Worm (Caenorhabditis elegans) whole organism, L1 larva: Measurements from ENCODE around the gene spig-7.
A peak's percentile ranks its signal among the peaks of the same experiment; 100 is the strongest.

ENCODE experiments used
- C04F5.9 ChIP-seq: sonication (generic microtip); optimal IDR thresholded peaks from 2 replicates; lab custom pipeline; 2016; ENCODE audit warnings: missing genetic modification characterization, missing compliant biosample characterization
- Y116A8C.19 ChIP-seq: sonication (generic microtip); optimal IDR thresholded peaks from 2 replicates; lab custom pipeline; 2016; ENCODE audit warnings: missing compliant biosample characterization, missing genetic modification characterization, borderline replicate concordance
- aly-2 ChIP-seq: fragments of 150-350 bp; optimal IDR thresholded peaks from 2 replicates; lab custom pipeline; 2014; ENCODE audit warnings: missing biosample characterization, missing genetic modification characterization
- ama-1 ChIP-seq: fragments of 150-350 bp; optimal IDR thresholded peaks from 2 replicates; lab custom pipeline; 2014
- blmp-1 ChIP-seq: fragments of 150-350 bp; optimal IDR thresholded peaks from 2 replicates; lab custom pipeline; 2014; ENCODE audit warnings: missing biosample characterization, missing genetic modification characterization
- ceh-8 ChIP-seq: fragments of 200-800 bp; sonication (Bioruptor generic); optimal IDR thresholded peaks from 2 replicates; lab custom pipeline; 2018; ENCODE audit warnings: mild to moderate bottlenecking, missing genetic modification characterization, moderate library complexity, missing compliant biosample characterization
- ceh-82 ChIP-seq, 3 experiments: fragments of 150-350 bp in 1 of 3; sonication (generic microtip) in 2 of 3; optimal IDR thresholded peaks; 2 replicates each; lab custom pipeline; 2014 to 2017; ENCODE audit warnings: missing biosample characterization in 3 of 3, missing genetic modification characterization in 3 of 3
- ceh-90 ChIP-seq: sonication (generic microtip); optimal IDR thresholded peaks from 2 replicates; lab custom pipeline; 2016; ENCODE audit warnings: missing genetic modification characterization, missing compliant biosample characterization
- dsc-1 ChIP-seq: sonication (generic microtip); optimal IDR thresholded peaks from 2 replicates; lab custom pipeline; 2016; ENCODE audit warnings: mild to moderate bottlenecking, missing genetic modification characterization, missing compliant biosample characterization
- efl-1 ChIP-seq, 4 experiments: fragments of 150-350 bp; optimal IDR thresholded peaks in 3 of 4; peaks in 1 of 4; 1 replicate in 1 of 4; 2 replicates in 3 of 4; lab custom pipeline; 2014; ENCODE audit warnings: missing biosample characterization in 2 of 4, missing genetic modification characterization in 2 of 4, missing genetic modification reagents in 2 of 4
- efl-3 ChIP-seq: fragments of 200-800 bp; sonication (Bioruptor generic); optimal IDR thresholded peaks from 2 replicates; lab custom pipeline; 2018; ENCODE audit warnings: mild to moderate bottlenecking, missing genetic modification characterization, missing compliant biosample characterization
- egl-27 ChIP-seq, 2 experiments: fragments of 150-350 bp in 1 of 2; sonication (generic microtip); optimal IDR thresholded peaks; 3 replicates each; lab custom pipeline; 2017 to 2018; ENCODE audit warnings: missing biosample characterization in 2 of 2, missing genetic modification characterization in 2 of 2, missing genetic modification reagents in 2 of 2
- elt-2 ChIP-seq: sonication (generic microtip); optimal IDR thresholded peaks from 2 replicates; lab custom pipeline; 2016; ENCODE audit warnings: missing genetic modification characterization, mild to moderate bottlenecking, inconsistent platforms, missing compliant biosample characterization, missing genetic modification reagents
- elt-3 ChIP-seq, 6 experiments: fragments of 150-350 bp in 1 of 6; sonication (generic microtip); optimal IDR thresholded peaks; 2 replicates each; lab custom pipeline; 2017 to 2018; ENCODE audit warnings: missing biosample characterization in 6 of 6, missing genetic modification characterization in 6 of 6, inconsistent platforms in 1 of 6
- fkh-4 ChIP-seq: sonication (generic microtip); optimal IDR thresholded peaks from 2 replicates; lab custom pipeline; 2016; ENCODE audit warnings: missing compliant biosample characterization, missing genetic modification characterization, borderline replicate concordance
- fkh-8 ChIP-seq: sonication (generic microtip); optimal IDR thresholded peaks from 2 replicates; lab custom pipeline; 2016; ENCODE audit warnings: mild to moderate bottlenecking, missing genetic modification characterization, missing compliant biosample characterization
- hlh-17 ChIP-seq: fragments of 200-800 bp; sonication (Bioruptor generic); optimal IDR thresholded peaks from 2 replicates; lab custom pipeline; 2018; ENCODE audit warnings: missing genetic modification characterization, mild to moderate bottlenecking, missing compliant biosample characterization, moderate library complexity, borderline replicate concordance
- hlh-4 ChIP-seq: sonication (generic microtip); optimal IDR thresholded peaks from 2 replicates; lab custom pipeline; 2016; ENCODE audit warnings: mild to moderate bottlenecking, missing genetic modification characterization, missing compliant biosample characterization
- hpl-2 ChIP-seq: fragments of 150-350 bp; optimal IDR thresholded peaks from 2 replicates; lab custom pipeline; 2014; ENCODE audit warnings: missing biosample characterization, missing genetic modification reagents, missing genetic modification characterization
- isw-1 ChIP-seq: fragments of 200-800 bp; sonication (Bioruptor generic); IDR thresholded peaks from 2 replicates; pipeline ENCODE4 v1.3.6; 2022; ENCODE audit warnings: missing genetic modification characterization, missing compliant biosample characterization
- lin-35 ChIP-seq, 2 experiments: fragments of 150-350 bp; optimal IDR thresholded peaks; 2 replicates each; lab custom pipeline; 2014; ENCODE audit warnings: missing biosample characterization in 2 of 2, missing genetic modification characterization in 2 of 2, missing genetic modification reagents in 2 of 2
- lsy-2 ChIP-seq, 2 experiments: fragments of 150-350 bp; optimal IDR thresholded peaks; 2 replicates each; lab custom pipeline; 2014; ENCODE audit warnings: missing biosample characterization in 2 of 2, missing genetic modification characterization in 2 of 2
- mab-9 ChIP-seq: fragments of 200-800 bp; sonication (Bioruptor generic); IDR thresholded peaks from 2 replicates; pipeline ENCODE4 v1.3.6; 2022; ENCODE audit warnings: missing genetic modification reagents, missing genetic modification characterization, missing compliant biosample characterization
- mdl-1 ChIP-seq, 2 experiments: fragments of 150-350 bp; optimal IDR thresholded peaks; 2 replicates each; lab custom pipeline; 2014 to 2017; ENCODE audit warnings: missing biosample characterization in 2 of 2, missing genetic modification characterization in 2 of 2, inconsistent platforms in 1 of 2
- mef-2 ChIP-seq: fragments of 150-350 bp; optimal IDR thresholded peaks from 2 replicates; lab custom pipeline; 2014; ENCODE audit warnings: missing biosample characterization, missing genetic modification characterization
- mep-1 ChIP-seq: fragments of 150-350 bp; optimal IDR thresholded peaks from 2 replicates; lab custom pipeline; 2014; ENCODE audit warnings: missing biosample characterization, missing genetic modification characterization
- nhr-11 ChIP-seq: fragments of 150-350 bp; optimal IDR thresholded peaks from 2 replicates; lab custom pipeline; 2014; ENCODE audit warnings: missing biosample characterization, missing genetic modification characterization
- nhr-12 ChIP-seq: sonication (generic microtip); optimal IDR thresholded peaks from 2 replicates; lab custom pipeline; 2017; ENCODE audit warnings: missing biosample characterization, missing genetic modification characterization
- nhr-20 ChIP-seq: sonication (generic microtip); optimal IDR thresholded peaks from 2 replicates; lab custom pipeline; 2016; ENCODE audit warnings: mild to moderate bottlenecking, missing genetic modification characterization, missing compliant biosample characterization
- nhr-47 ChIP-seq: sonication (generic microtip); optimal IDR thresholded peaks from 2 replicates; lab custom pipeline; 2016; ENCODE audit warnings: mild to moderate bottlenecking, missing genetic modification characterization, moderate library complexity, missing compliant biosample characterization
- nhr-71 ChIP-seq: sonication (generic microtip); optimal IDR thresholded peaks from 2 replicates; lab custom pipeline; 2016; ENCODE audit warnings: mild to moderate bottlenecking, missing genetic modification characterization, moderate library complexity, missing compliant biosample characterization
- nhr-84 ChIP-seq: sonication (generic microtip); optimal IDR thresholded peaks from 2 replicates; lab custom pipeline; 2017; ENCODE audit warnings: missing biosample characterization, missing genetic modification characterization
- nhr-90 ChIP-seq: sonication (generic microtip); optimal IDR thresholded peaks from 2 replicates; lab custom pipeline; 2016; ENCODE audit warnings: mild to moderate bottlenecking, missing genetic modification characterization, missing compliant biosample characterization; ENCODE audit not compliant: poor library complexity
- skn-1 ChIP-seq: fragments of 150-350 bp; optimal IDR thresholded peaks from 2 replicates; lab custom pipeline; 2014; ENCODE audit warnings: missing biosample characterization, missing genetic modification characterization
- snu-23 ChIP-seq: sonication (generic microtip); optimal IDR thresholded peaks from 2 replicates; lab custom pipeline; 2016; ENCODE audit warnings: missing genetic modification characterization, missing compliant biosample characterization
- sox-4 ChIP-seq: sonication (generic microtip); optimal IDR thresholded peaks from 2 replicates; lab custom pipeline; 2016; ENCODE audit warnings: missing genetic modification characterization, missing compliant biosample characterization
- swsn-7 ChIP-seq: sonication (generic microtip); optimal IDR thresholded peaks from 2 replicates; lab custom pipeline; 2016; ENCODE audit warnings: missing genetic modification characterization, missing compliant biosample characterization
- tbx-2 ChIP-seq: sonication (generic microtip); optimal IDR thresholded peaks from 2 replicates; lab custom pipeline; 2016; ENCODE audit warnings: missing genetic modification characterization, missing compliant biosample characterization
- tlp-1 ChIP-seq: fragments of 150-350 bp; optimal IDR thresholded peaks from 2 replicates; lab custom pipeline; 2014; ENCODE audit warnings: missing biosample characterization, missing genetic modification characterization
- unc-130 ChIP-seq: fragments of 150-350 bp; optimal IDR thresholded peaks from 2 replicates; lab custom pipeline; 2017; ENCODE audit warnings: missing biosample characterization, missing genetic modification characterization, inconsistent platforms
- unc-98 ChIP-seq: fragments of 200-800 bp; sonication (Bioruptor generic); IDR thresholded peaks from 2 replicates; pipeline ENCODE4 v1.3.6; 2022; ENCODE audit warnings: missing genetic modification characterization, missing compliant biosample characterization
- vab-15 ChIP-seq: sonication (generic microtip); optimal IDR thresholded peaks from 2 replicates; lab custom pipeline; 2017; ENCODE audit warnings: missing genotype, mild to moderate bottlenecking, missing genetic modification characterization, missing compliant biosample characterization
- xbp-1 ChIP-seq: sonication (generic microtip); optimal IDR thresholded peaks from 2 replicates; lab custom pipeline; 2016; ENCODE audit warnings: missing genetic modification characterization, missing compliant biosample characterization
- zip-4 ChIP-seq: fragments of 200-800 bp; sonication (Bioruptor generic); optimal IDR thresholded peaks from 2 replicates; lab custom pipeline; 2018; ENCODE audit warnings: mild to moderate bottlenecking, missing genetic modification characterization, moderate library complexity, missing compliant biosample characterization
- ztf-11 ChIP-seq, 2 experiments: sonication (generic microtip); optimal IDR thresholded peaks; 2 replicates each; lab custom pipeline; 2016 to 2017; ENCODE audit warnings: missing genetic modification characterization in 2 of 2, missing biosample characterization in 1 of 2, missing compliant biosample characterization in 1 of 2

The spig-7 gene

DNA sequence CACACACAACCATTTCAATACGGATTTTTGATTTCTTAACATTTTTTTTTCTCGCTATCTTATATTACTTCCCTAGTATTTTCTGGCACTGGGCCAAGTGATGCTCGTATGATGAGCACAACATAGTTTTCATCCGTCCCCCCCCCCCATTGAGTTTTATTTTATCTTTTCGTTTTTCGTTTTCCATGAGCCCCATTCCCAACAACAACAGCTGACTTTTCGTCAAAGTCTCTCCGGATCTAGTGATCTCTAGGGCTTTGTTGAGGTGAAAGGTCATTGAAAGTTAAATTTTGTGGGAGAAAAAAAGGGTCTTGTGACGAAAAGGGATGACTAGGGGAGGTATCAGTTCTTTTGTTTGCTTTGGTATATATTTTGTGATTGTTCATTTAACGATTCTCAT lies 13.7 kb upstream of the spig-7 start (continued):
- no peak for TF ChIP-seq ceh-90 (tag; lab: Kevin White, UChicago)
- TF ChIP-seq nhr-71 (tag; lab: Kevin White, UChicago) = peak; percentile 88
- no peak for TF ChIP-seq C04F5.9 (tag; lab: Kevin White, UChicago)
- TF ChIP-seq xbp-1 = no peak
- TF ChIP-seq ceh-82 (tag; optimal IDR thresholded peaks at IDR 0.05; lab: Kevin White, UChicago) = no peak
- TF ChIP-seq Y116A8C.19 (tag; lab: Kevin White, UChicago) = no peak
- TF ChIP-seq unc-130 = peak; percentile 58
- no peak for TF ChIP-seq nhr-47 (tag; lab: Kevin White, UChicago)
- no peak for TF ChIP-seq nhr-11 (tag; lab: Kevin White, UChicago)
- TF ChIP-seq blmp-1 (tag; lab: Kevin White, UChicago) = no peak
- no peak for TF ChIP-seq dsc-1 (tag; lab: Kevin White, UChicago)
- no peak for TF ChIP-seq tlp-1 (tag; lab: Kevin White, UChicago)
- TF ChIP-seq mep-1 (tag; lab: Kevin White, UChicago) = peak; percentile 5
- TF ChIP-seq nhr-90 = no peak
- TF ChIP-seq elt-3 (tag; optimal IDR thresholded peaks at IDR 0.05; lab: Kevin White, UChicago) = no peak
- TF ChIP-seq zip-4 (GFP tag; lab: Kevin White, UChicago) = no peak
- no peak for TF ChIP-seq mab-9 (GFP tag; lab: Robert Waterston, UW)
- no peak for TF ChIP-seq hlh-17 (GFP tag; lab: Kevin White, UChicago)
- TF ChIP-seq efl-3 (GFP tag; lab: Kevin White, UChicago) = no peak
- TF ChIP-seq tbx-2 (tag; lab: Kevin White, UChicago) = peak; percentile 37
- TF ChIP-seq isw-1 = no peak
- peak; percentile 31 for TF ChIP-seq swsn-7 (tag; lab: Kevin White, UChicago)
- no peak for TF ChIP-seq ztf-11 (tag; optimal IDR thresholded peaks at IDR 0.05; lab: Kevin White, UChicago)
- no peak for TF ChIP-seq ama-1 (lab: Kevin White, UChicago)
- no peak for TF ChIP-seq ceh-8 (GFP tag; lab: Kevin White, UChicago)
- TF ChIP-seq sox-4 (tag; lab: Kevin White, UChicago) = no peak
- no peak for TF ChIP-seq fkh-8 (tag; lab: Kevin White, UChicago)
- no peak for TF ChIP-seq hlh-4 (tag; lab: Kevin White, UChicago)
- TF ChIP-seq mef-2 (tag; lab: Kevin White, UChicago) = peak; percentile 26
- TF ChIP-seq elt-2 = no peak
- no peak for TF ChIP-seq vab-15
- TF ChIP-seq mdl-1 (tag; optimal IDR thresholded peaks at IDR 0.05; lab: Kevin White, UChicago) = no peak
- TF ChIP-seq lsy-2 (tag; optimal IDR thresholded peaks at IDR 0.05; lab: Kevin White, UChicago) = peak in 1 of 2 experiments; percentile 52
- no peak for TF ChIP-seq lin-35 (GFP tag; optimal IDR thresholded peaks at IDR 0.05; lab: Kevin White, UChicago)
- peak in 1 of 2 experiments; percentile 29 for TF ChIP-seq efl-1 (optimal IDR thresholded peaks at IDR 0.05; lab: Kevin White, UChicago)
- peak in 1 of 2 experiments; percentile 83 for TF ChIP-seq efl-1 (GFP tag; optimal IDR thresholded peaks at IDR 0.05 in 1 of 2; lab: Kevin White, UChicago)
- no peak for TF ChIP-seq nhr-84 (tag; lab: Kevin White, UChicago)
- no peak for TF ChIP-seq fkh-4 (tag; lab: Kevin White, UChicago)
- TF ChIP-seq aly-2 (tag; lab: Kevin White, UChicago) = no peak
- TF ChIP-seq egl-27 (tag; optimal IDR thresholded peaks at IDR 0.05; lab: Kevin White, UChicago) = no peak
- TF ChIP-seq hpl-2 = no peak
- TF ChIP-seq nhr-20 (tag; lab: Kevin White, UChicago) = peak; percentile 58
- no peak for TF ChIP-seq unc-98 (GFP tag; lab: Robert Waterston, UW)
- no peak for TF ChIP-seq nhr-12
- peak; percentile 41 for TF ChIP-seq snu-23
- TF ChIP-seq skn-1 (tag; lab: Kevin White, UChicago) = no peak
